Worm (Caenorhabditis elegans) whole organism, L1 larva: ENCODE measurements around the gene R105.1.

Experiments used
- efl-1 ChIP-seq, 4 experiments: fragments of 150-350 bp; optimal IDR thresholded peaks in 3 of 4; peaks in 1 of 4; 1 replicate in 1 of 4; 2 replicates in 3 of 4; lab custom pipeline; 2014; ENCODE audit warnings: missing biosample characterization in 2 of 4, missing genetic modification characterization in 2 of 4, missing genetic modification reagents in 2 of 4
- lsy-2 ChIP-seq, 2 experiments: fragments of 150-350 bp; optimal IDR thresholded peaks; 2 replicates each; lab custom pipeline; 2014; ENCODE audit warnings: missing biosample characterization in 2 of 2, missing genetic modification characterization in 2 of 2
- mdl-1 ChIP-seq, 2 experiments: fragments of 150-350 bp; optimal IDR thresholded peaks; 2 replicates each; lab custom pipeline; 2014 to 2017; ENCODE audit warnings: missing biosample characterization in 2 of 2, missing genetic modification characterization in 2 of 2, inconsistent platforms in 1 of 2
- mef-2 ChIP-seq: fragments of 150-350 bp; optimal IDR thresholded peaks from 2 replicates; lab custom pipeline; 2014; ENCODE audit warnings: missing biosample characterization, missing genetic modification characterization
- nhr-19 ChIP-seq: fragments of 200-800 bp; sonication (Bioruptor generic); conservative IDR thresholded peaks from 2 replicates; pipeline ENCODE4 v1.3.6; 2022; ENCODE audit warnings: missing genetic modification characterization, missing compliant biosample characterization
- skn-1 ChIP-seq: fragments of 150-350 bp; optimal IDR thresholded peaks from 2 replicates; lab custom pipeline; 2014; ENCODE audit warnings: missing biosample characterization, missing genetic modification characterization
- unc-30 ChIP-seq: sonication (generic microtip); optimal IDR thresholded peaks from 2 replicates; lab custom pipeline; 2017; ENCODE audit warnings: missing biosample characterization, missing genetic modification characterization
- zag-1 ChIP-seq: fragments of 150-350 bp; optimal IDR thresholded peaks from 2 replicates; lab custom pipeline; 2014; ENCODE audit warnings: missing biosample characterization, missing genetic modification characterization

DNA sequence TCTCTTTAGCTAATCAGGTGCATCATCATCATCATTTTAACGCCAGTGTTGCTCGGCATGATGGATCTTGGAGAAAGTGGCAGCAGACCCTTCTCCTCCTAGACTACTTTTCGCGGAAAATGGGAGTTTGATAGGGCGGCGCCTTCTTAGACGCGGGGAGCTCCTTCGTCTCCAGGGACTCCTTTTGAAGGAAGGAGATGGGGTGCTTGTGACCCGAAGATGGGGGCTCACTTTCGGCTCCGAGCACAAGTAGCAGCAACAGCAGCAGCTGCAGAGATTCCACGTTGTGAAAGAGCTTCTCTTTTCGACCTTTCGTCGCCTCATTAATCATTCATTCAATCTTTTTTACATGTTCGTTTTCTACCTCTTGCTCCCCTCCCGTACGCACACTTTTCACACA, 33.9 kb downstream of the R105.1 start:
- TF ChIP-seq mdl-1 (tag; optimal IDR thresholded peaks at IDR 0.05; lab: Kevin White, UChicago) (no peak), zag-1 (no peak), unc-30 (tag; lab: Kevin White, UChicago) (no peak), efl-1 (optimal IDR thresholded peaks at IDR 0.05; lab: Kevin White, UChicago) (no peak), efl-1 (GFP tag; optimal IDR thresholded peaks at IDR 0.05 in 1 of 2; lab: Kevin White, UChicago) (no peak), skn-1 (tag; lab: Kevin White, UChicago) (no peak), lsy-2 (tag; optimal IDR thresholded peaks at IDR 0.05; lab: Kevin White, UChicago) (no peak), nhr-19 (GFP tag; lab: Robert Waterston, UW) (no peak), mef-2 (no peak)
